Worm (Caenorhabditis elegans) whole organism, L2 larva: ENCODE measurements around the gene Y75B8A.34.

ENCODE experiments used
- lin-13 ChIP-seq: fragments of 150-350 bp; optimal IDR thresholded peaks from 2 replicates; lab custom pipeline; 2014; ENCODE audit warnings: missing biosample characterization, missing genetic modification reagents, missing genetic modification characterization
- mab-5 ChIP-seq: fragments of 150-350 bp; optimal IDR thresholded peaks from 2 replicates; lab custom pipeline; 2014; ENCODE audit warnings: missing biosample characterization, missing genetic modification characterization
- nhr-11 ChIP-seq: fragments of 150-350 bp; optimal IDR thresholded peaks from 2 replicates; lab custom pipeline; 2014; ENCODE audit warnings: missing biosample characterization, missing genetic modification characterization
- unc-39 ChIP-seq: fragments of 150-350 bp; optimal IDR thresholded peaks from 2 replicates; lab custom pipeline; 2014; ENCODE audit warnings: missing biosample characterization, missing genetic modification characterization
- zag-1 ChIP-seq: fragments of 150-350 bp; optimal IDR thresholded peaks from 2 replicates; lab custom pipeline; 2014; ENCODE audit warnings: missing biosample characterization, missing genetic modification characterization

DNA sequence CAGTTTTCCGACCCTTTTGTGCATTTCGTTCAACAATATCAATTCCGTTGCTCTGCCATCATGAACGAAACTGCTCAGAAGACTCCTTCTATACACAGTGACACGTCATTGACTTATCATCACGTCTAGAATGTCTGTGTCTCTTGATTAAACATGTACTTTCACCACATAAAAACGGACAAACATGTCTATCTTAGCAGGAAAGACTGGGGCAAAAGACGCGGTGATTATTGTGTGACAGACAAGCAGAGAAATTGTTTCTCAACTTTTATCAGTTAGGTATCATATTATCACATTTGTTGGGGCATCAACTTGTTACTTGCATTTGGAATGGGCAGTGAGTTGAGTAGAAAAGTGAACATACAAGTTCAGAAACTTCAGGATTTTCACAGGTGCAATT lies 34.1 kb upstream of the Y75B8A.34 start:
- TF ChIP-seq mab-5 (tag; lab: Kevin White, UChicago) (no peak), lin-13 (GFP tag; lab: Kevin White, UChicago) (no peak), zag-1 (no peak), nhr-11 (no peak), unc-39 (tag; lab: Kevin White, UChicago) (no peak)
